Fruit fly (Drosophila melanogaster): ENCODE data around the gene toy.

toy gene

DNA sequence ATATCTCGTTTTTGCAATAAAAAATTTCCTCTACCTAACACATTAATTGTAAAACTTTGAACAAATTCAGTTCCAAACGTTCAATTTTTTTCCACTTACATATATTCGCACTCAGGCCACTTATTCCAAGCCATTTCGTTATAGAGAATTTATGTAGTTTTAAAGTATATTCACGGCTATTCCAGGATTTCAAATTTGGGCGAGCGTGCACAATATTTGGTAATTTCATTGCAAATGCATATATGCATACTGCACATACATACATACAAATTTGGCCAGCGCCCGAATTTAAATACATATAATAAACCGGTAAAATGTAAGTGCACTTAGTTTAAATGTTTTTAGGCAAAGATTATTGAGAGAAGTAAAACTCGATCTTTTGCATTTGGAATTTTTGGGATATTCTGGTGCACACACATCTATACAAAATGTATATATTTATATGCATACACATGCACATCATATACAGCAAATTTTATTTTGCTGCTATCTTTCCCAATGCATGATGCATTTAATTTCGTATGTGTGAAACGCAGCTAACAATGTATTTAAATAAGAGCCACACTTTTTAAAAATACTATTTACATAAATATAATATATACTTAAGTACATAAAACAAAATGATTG lies 36.7 kb downstream of the toy start:
- TF ChIP-seq Jra (GFP tag; optimal IDR thresholded peaks at IDR 0.05) (no peak), foxo (GFP tag; optimal IDR thresholded peaks at IDR 0.05) (no peak), lola (GFP tag; optimal IDR thresholded peaks at IDR 0.05) (no peak), woc (GFP tag; optimal IDR thresholded peaks at IDR 0.05) (no peak), HLH106 (tag; optimal IDR thresholded peaks at IDR 0.05) (no peak), CG9705 (GFP tag; optimal IDR thresholded peaks at IDR 0.05) (no peak), tai (GFP tag; optimal IDR thresholded peaks at IDR 0.05) (no peak), sv (GFP tag; optimal IDR thresholded peaks at IDR 0.05) (no peak), br (GFP tag; optimal IDR thresholded peaks at IDR 0.05) (no peak), OdsH (GFP tag; optimal IDR thresholded peaks at IDR 0.05) (no peak), dl (GFP tag; optimal IDR thresholded peaks at IDR 0.05; ENCODE audit: insufficient read depth in 1 of 2, partially characterized antibody in 2 of 2) (no peak), Sp1 (GFP tag; optimal IDR thresholded peaks at IDR 0.05) (no peak), CG32264 (GFP tag; optimal IDR thresholded peaks at IDR 0.05) (no peak), fru (GFP tag; optimal IDR thresholded peaks at IDR 0.05) (no peak), N (GFP tag; optimal IDR thresholded peaks at IDR 0.05) (no peak), pan (optimal IDR thresholded peaks at IDR 0.05) (no peak), jim (GFP tag; optimal IDR thresholded peaks at IDR 0.05) (no peak), rgr (GFP tag; optimal IDR thresholded peaks at IDR 0.05) (no peak), Vsx2 (GFP tag; optimal IDR thresholded peaks at IDR 0.05; ENCODE audit: partially characterized antibody) (no peak), Rel (GFP tag; optimal IDR thresholded peaks at IDR 0.05) (no peak), Rel (tag; optimal IDR thresholded peaks at IDR 0.05) (no peak)

DNA sequence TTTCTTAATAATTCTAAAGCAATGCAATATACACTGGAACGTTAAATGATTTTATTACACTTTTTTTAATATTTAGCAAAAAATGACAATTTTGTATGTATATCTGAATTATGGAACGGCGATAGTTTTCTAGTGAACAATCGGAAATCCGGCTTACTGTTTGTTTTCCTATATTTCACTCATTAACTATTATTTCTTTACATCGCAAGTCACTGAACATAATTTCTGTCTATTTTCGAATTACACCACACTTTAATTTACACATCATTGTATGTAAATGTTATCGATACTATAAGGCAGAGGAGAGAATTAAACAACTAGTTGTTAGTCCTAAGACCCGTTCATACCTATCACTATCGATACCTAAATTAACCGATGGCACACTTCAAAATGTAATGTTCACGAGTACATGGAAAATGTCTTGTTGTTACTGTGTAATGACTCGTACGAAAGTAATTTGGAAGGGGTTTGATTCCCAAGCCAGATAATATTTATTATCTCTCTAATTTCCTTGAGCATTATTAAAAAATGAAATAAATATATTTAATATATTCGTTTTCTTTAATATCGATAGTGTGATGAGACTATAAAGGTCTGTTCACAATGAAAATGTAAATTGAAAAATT lies 37.4 kb downstream of the toy start, which contains the start of gene PlexA:
Gene PlexA, minus strand, starts transcription at position 296 of the 626 bp plus-strand sequence.
- TF ChIP-seq OdsH (GFP tag; optimal IDR thresholded peaks at IDR 0.05) (peak; percentile 7), dl (GFP tag; optimal IDR thresholded peaks at IDR 0.05; ENCODE audit: insufficient read depth in 1 of 2, partially characterized antibody in 2 of 2) (no peak), sage (GFP tag; optimal IDR thresholded peaks at IDR 0.05) (no peak), h (GFP tag; optimal IDR thresholded peaks at IDR 0.05) (peak; percentile 39), Dfd (GFP tag; optimal IDR thresholded peaks at IDR 0.05) (peak; percentile 58), woc (GFP tag; optimal IDR thresholded peaks at IDR 0.05) (peak; percentile 53), psq (GFP tag; optimal IDR thresholded peaks at IDR 0.05) (peak; percentile 54), CrebA (GFP tag; optimal IDR thresholded peaks at IDR 0.05; ENCODE audit: borderline replicate concordance) (no peak), Mio (GFP tag; optimal IDR thresholded peaks at IDR 0.05) (no peak), jim (GFP tag; optimal IDR thresholded peaks at IDR 0.05) (no peak), Hnf4 (GFP tag; optimal IDR thresholded peaks at IDR 0.05) (peak; percentile 67), GATAd (GFP tag; optimal IDR thresholded peaks at IDR 0.05) (peak; percentile 19), Sp1 (GFP tag; optimal IDR thresholded peaks at IDR 0.05) (peak; percentile 82), Myc (optimal IDR thresholded peaks at IDR 0.05) (peak; percentile 17), CG32264 (GFP tag; optimal IDR thresholded peaks at IDR 0.05) (peak; percentile 25), N (GFP tag; optimal IDR thresholded peaks at IDR 0.05) (peak; percentile 94), brk (GFP tag; optimal IDR thresholded peaks at IDR 0.05) (no peak), foxo (GFP tag; optimal IDR thresholded peaks at IDR 0.05) (peak in 1 of 2 experiments; percentile 73), rgr (GFP tag; optimal IDR thresholded peaks at IDR 0.05) (peak; percentile 66), fru (GFP tag; optimal IDR thresholded peaks at IDR 0.05) (peak; percentile 42), Dif (GFP tag; optimal IDR thresholded peaks at IDR 0.05; ENCODE audit: partially characterized antibody) (no peak), Hr83 (GFP tag; optimal IDR thresholded peaks at IDR 0.05; ENCODE audit: poor library complexity, severe bottlenecking) (no peak), tai (GFP tag; optimal IDR thresholded peaks at IDR 0.05) (peak; percentile 59), Rel (GFP tag; optimal IDR thresholded peaks at IDR 0.05) (no peak), Rel (tag; optimal IDR thresholded peaks at IDR 0.05) (peak; percentile 26), usp (GFP tag; optimal IDR thresholded peaks at IDR 0.05) (no peak), pan (optimal IDR thresholded peaks at IDR 0.05) (no peak), ey (GFP tag; optimal IDR thresholded peaks at IDR 0.05) (peak; percentile 63), Abd-B (GFP tag; optimal IDR thresholded peaks at IDR 0.05) (no peak), sv (GFP tag; optimal IDR thresholded peaks at IDR 0.05) (peak; percentile 69), HLH106 (tag; optimal IDR thresholded peaks at IDR 0.05) (peak; percentile 92), CG9705 (GFP tag; optimal IDR thresholded peaks at IDR 0.05) (peak; percentile 85), dmrt93B (GFP tag; optimal IDR thresholded peaks at IDR 0.05) (peak; percentile 86), br (GFP tag; optimal IDR thresholded peaks at IDR 0.05) (peak; percentile 26), lola (GFP tag; optimal IDR thresholded peaks at IDR 0.05) (peak; percentile 76), Hr78 (GFP tag; optimal IDR thresholded peaks at IDR 0.05) (no peak), dsf (GFP tag; optimal IDR thresholded peaks at IDR 0.05; ENCODE audit: borderline replicate concordance) (no peak), Vsx2 (GFP tag; optimal IDR thresholded peaks at IDR 0.05; ENCODE audit: partially characterized antibody) (no peak), Jra (GFP tag; optimal IDR thresholded peaks at IDR 0.05) (no peak)

All from whole organism, wandering third instar larva.